Worm (Caenorhabditis elegans) whole organism, young adult: ENCODE results near the gene mans-4.
"Not testable (repeated sequence)": the region's sequence is repeated elsewhere in the genome, so short reads cannot be mapped to it uniquely, and the experiment has no call there.

Experiments
- F23B12.7 ChIP-seq: sonication (generic microtip); optimal IDR thresholded peaks from 2 replicates; lab custom pipeline; 2017; ENCODE audit warnings: missing genetic modification characterization, mild to moderate bottlenecking, missing compliant biosample characterization, antibody characterized with exemption, moderate library complexity; ENCODE audit not compliant: insufficient read depth
- F39B2.1 ChIP-seq: fragments of 200-800 bp; sonication (Bioruptor generic); IDR thresholded peaks from 2 replicates; pipeline ENCODE4 v1.3.6; 2022; ENCODE audit warnings: missing genetic modification reagents, missing genetic modification characterization, missing compliant biosample characterization
- K12H6.12 ChIP-seq: fragments of 200-800 bp; sonication (Bioruptor generic); optimal IDR thresholded peaks from 2 replicates; lab custom pipeline; 2018; ENCODE audit warnings: mild to moderate bottlenecking, missing genetic modification characterization, missing compliant biosample characterization
- Y53F4B.3 ChIP-seq: fragments of 200-800 bp; sonication (Bioruptor generic); IDR thresholded peaks from 2 replicates; pipeline ENCODE4 v1.3.6; 2022; ENCODE audit warnings: missing genetic modification reagents, missing genetic modification characterization, missing compliant biosample characterization
- dpff-1 ChIP-seq: sonication (generic microtip); optimal IDR thresholded peaks from 2 replicates; lab custom pipeline; 2017; ENCODE audit warnings: mild to moderate bottlenecking, missing genetic modification characterization, missing compliant biosample characterization
- ets-4 ChIP-seq: fragments of 200-800 bp; sonication (Bioruptor generic); optimal IDR thresholded peaks from 2 replicates; lab custom pipeline; 2018; ENCODE audit warnings: mild to moderate bottlenecking, missing genetic modification characterization, missing compliant biosample characterization
- mxl-1 ChIP-seq: sonication (generic microtip); optimal IDR thresholded peaks from 2 replicates; lab custom pipeline; 2016; ENCODE audit warnings: missing genetic modification characterization, missing compliant biosample characterization
- rcor-1 ChIP-seq: fragments of 200-800 bp; sonication (Bioruptor generic); IDR thresholded peaks from 2 replicates; pipeline ENCODE4 v1.3.6; 2022; ENCODE audit warnings: missing genetic modification reagents, missing genetic modification characterization, missing compliant biosample characterization
- sea-2 ChIP-seq: fragments of 200-800 bp; sonication (Bioruptor generic); IDR thresholded peaks from 2 replicates; pipeline ENCODE4 v1.3.6; 2022; ENCODE audit warnings: missing genetic modification characterization, missing compliant biosample characterization
- snpc-3.4 ChIP-seq: sonication (generic microtip); optimal IDR thresholded peaks from 2 replicates; lab custom pipeline; 2017; ENCODE audit warnings: missing genetic modification characterization, mild to moderate bottlenecking, missing compliant biosample characterization, antibody characterized with exemption, moderate library complexity, missing genotype, missing genetic modification reagents
- unc-130 ChIP-seq: sonication (generic microtip); optimal IDR thresholded peaks from 2 replicates; lab custom pipeline; 2016; ENCODE audit warnings: missing genetic modification reagents, missing genetic modification characterization, missing compliant biosample characterization

- peak; percentile 19; the same call in 1 of the 2 replicates for TF ChIP-seq rcor-1
- TF ChIP-seq dpff-1 (tag; lab: Kevin White, UChicago); K12H6.12 (tag; lab: Kevin White, UChicago); ets-4 (GFP tag; lab: Kevin White, UChicago); unc-130 (GFP tag; lab: Kevin White, UChicago); F23B12.7 (tag; lab: Kevin White, UChicago); F39B2.1; Y53F4B.3; mxl-1; sea-2; snpc-3.4 (tag; lab: Kevin White, UChicago): not testable (repeated sequence)
These were observed 10.8 kb downstream of the mans-4 start for ce11 chrIV:9067277-9068197.
